Fruit fly (Drosophila melanogaster): Measurements from ENCODE around the gene Graf.

Graf gene

DNA sequence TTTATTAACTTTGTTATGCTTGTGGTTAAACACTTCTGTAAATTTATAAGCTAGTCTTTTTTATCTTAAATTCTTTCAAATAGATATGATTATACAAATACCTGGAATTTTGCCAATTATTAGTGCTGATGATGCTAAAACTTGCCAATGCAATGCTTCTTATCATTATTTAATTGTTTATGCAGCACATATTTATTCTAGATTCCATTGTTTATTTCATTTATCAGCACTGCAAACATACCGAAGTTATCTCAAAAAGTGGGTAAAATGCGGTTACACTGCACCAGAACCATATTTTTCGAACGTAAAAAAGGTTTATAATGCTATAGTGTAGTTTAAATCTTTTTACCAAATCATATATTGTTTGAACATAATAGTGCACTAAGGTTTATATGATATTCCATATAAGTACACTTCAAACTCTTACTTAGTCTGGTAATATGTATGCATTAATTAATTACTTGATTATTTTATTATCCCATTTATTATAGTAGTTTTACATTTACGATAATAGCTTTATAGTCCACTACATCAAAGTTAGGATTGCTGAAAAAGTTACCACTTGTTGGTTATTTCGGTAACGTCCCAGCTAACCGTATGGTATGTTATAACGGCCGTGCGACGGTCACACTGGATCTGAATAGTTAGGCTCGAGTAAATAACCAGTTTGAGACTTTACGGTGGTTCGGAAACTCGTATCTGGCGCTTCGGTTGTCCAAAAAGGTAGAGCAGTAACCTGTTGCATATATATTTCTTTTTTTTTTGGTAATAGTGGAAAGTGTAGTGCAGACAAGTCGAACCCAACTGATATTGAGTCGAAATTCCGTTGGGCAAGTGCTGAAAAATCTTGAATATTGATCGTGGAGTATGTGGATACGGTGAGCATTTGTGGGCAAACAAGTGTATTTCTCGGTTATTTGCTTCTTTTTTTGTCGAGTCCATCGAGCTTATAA, 28.0 kb upstream of the Graf start, which contains the start of gene Rhp (continued):
- no peak for TF ChIP-seq abd-A (tag; optimal IDR thresholded peaks at IDR 0.05)
- peak; percentile 19 for TF ChIP-seq grau (tag; optimal IDR thresholded peaks at IDR 0.05)
- peak; percentile 37; the same call in 1 of the 3 replicates for TF ChIP-seq CG17361 (GFP tag; IDR thresholded peaks at IDR 0.05)
- peak; percentile 31; the same call in 1 of the 3 replicates for TF ChIP-seq ci (GFP tag; IDR thresholded peaks at IDR 0.05)
- no peak for TF ChIP-seq ash1 (GFP tag; optimal IDR thresholded peaks at IDR 0.05)
- TF ChIP-seq CG11085 (GFP tag; IDR thresholded peaks at IDR 0.05) = no peak
- peak; percentile 68; the same call in 1 of the 3 replicates for TF ChIP-seq CG2199 (GFP tag; IDR thresholded peaks at IDR 0.05)
- no peak for TF ChIP-seq pros (GFP tag; optimal IDR thresholded peaks at IDR 0.05)
- no peak for TF ChIP-seq grn (GFP tag; optimal IDR thresholded peaks at IDR 0.05)
- TF ChIP-seq croc (GFP tag; conservative IDR thresholded peaks at IDR 0.05) = no peak
- TF ChIP-seq caup (GFP tag; optimal IDR thresholded peaks at IDR 0.05; ENCODE audit: severe bottlenecking) = peak; percentile 31
- no peak for TF ChIP-seq da (GFP tag; optimal IDR thresholded peaks at IDR 0.05)
- no peak for TF ChIP-seq Xbp1 (GFP tag; optimal IDR thresholded peaks at IDR 0.05)
- no peak for TF ChIP-seq tll (GFP tag; optimal IDR thresholded peaks at IDR 0.05)
- TF ChIP-seq CG43689 (GFP tag; IDR thresholded peaks at IDR 0.05) = no peak
- TF ChIP-seq Mad (GFP tag; optimal IDR thresholded peaks at IDR 0.05) = no peak
- peak in 1 of 2 experiments; percentile 65 for TF ChIP-seq bsh (GFP tag; optimal IDR thresholded peaks at IDR 0.05)
- TF ChIP-seq CTCF (GFP tag; optimal IDR thresholded peaks at IDR 0.05) = no peak
- no peak for TF ChIP-seq Adf1 (GFP tag; IDR thresholded peaks at IDR 0.05)
- peak; percentile 71 for TF ChIP-seq PHDP (tag; optimal IDR thresholded peaks at IDR 0.05)
- TF ChIP-seq her (GFP tag; optimal IDR thresholded peaks at IDR 0.05) = no peak
- TF ChIP-seq Drgx (GFP tag; IDR thresholded peaks at IDR 0.05) = peak; percentile 6; the same call in 1 of the 2 replicates
- TF ChIP-seq chm (GFP tag; IDR thresholded peaks at IDR 0.05) = no peak
- no peak for TF ChIP-seq ERR (GFP tag; optimal IDR thresholded peaks at IDR 0.05)
- no peak for TF ChIP-seq CG11696 (GFP tag; IDR thresholded peaks at IDR 0.05)
- no peak for TF ChIP-seq CG11504 (tag; optimal IDR thresholded peaks at IDR 0.05)
- TF ChIP-seq C15 (GFP tag; IDR thresholded peaks at IDR 0.05) = no peak
- TF ChIP-seq sqz (GFP tag; optimal IDR thresholded peaks at IDR 0.05) = peak; percentile 58
- TF ChIP-seq az2 (GFP tag; optimal IDR thresholded peaks at IDR 0.05) = no peak
- no peak for TF ChIP-seq CG11456 (GFP tag; IDR thresholded peaks at IDR 0.05)
- TF ChIP-seq CG10209 (GFP tag; optimal IDR thresholded peaks at IDR 0.05) = peak; percentile 43
- no peak for TF ChIP-seq Abd-B (GFP tag; optimal IDR thresholded peaks at IDR 0.05)
- TF ChIP-seq B-H2 (GFP tag; optimal IDR thresholded peaks at IDR 0.05) = peak; percentile 7
- TF ChIP-seq Jarid2 (GFP tag; optimal IDR thresholded peaks at IDR 0.05) = no peak
- TF ChIP-seq B-H1 (GFP tag; IDR thresholded peaks at IDR 0.05) = no peak; the same call in 2 of the 3 replicates
- no peak for TF ChIP-seq Hr51 (GFP tag; optimal IDR thresholded peaks at IDR 0.05)
- no peak for TF ChIP-seq Gug (GFP tag; IDR thresholded peaks at IDR 0.05)
- no peak for TF ChIP-seq CG16815 (GFP tag; optimal IDR thresholded peaks at IDR 0.05)
- TF ChIP-seq CG6854 (GFP tag; optimal IDR thresholded peaks at IDR 0.05) = no peak
- no peak for TF ChIP-seq CG4282 (GFP tag; optimal IDR thresholded peaks at IDR 0.05)
- no peak for TF ChIP-seq Poxn (GFP tag; IDR thresholded peaks at IDR 0.05)
- no peak for TF ChIP-seq tgo (GFP tag; IDR thresholded peaks at IDR 0.05)
- no peak for TF ChIP-seq D19B (GFP tag; optimal IDR thresholded peaks at IDR 0.05)
- no peak for TF ChIP-seq CG34422 (GFP tag; IDR thresholded peaks at IDR 0.05)
- TF ChIP-seq CG6791 (GFP tag; IDR thresholded peaks at IDR 0.05; ENCODE audit: partially characterized antibody) = peak; percentile 15; the same call in 1 of the 3 replicates
- peak; percentile 45 for TF ChIP-seq CG18262 (tag; optimal IDR thresholded peaks at IDR 0.05)
- TF ChIP-seq br (optimal IDR thresholded peaks at IDR 0.05) = no peak
- no peak for TF ChIP-seq sisA (GFP tag; IDR thresholded peaks at IDR 0.05)
- peak; percentile 68 for TF ChIP-seq BtbVII (GFP tag; optimal IDR thresholded peaks at IDR 0.05)
- no peak for TF ChIP-seq eyg (GFP tag; optimal IDR thresholded peaks at IDR 0.05)
